Fruit fly (Drosophila melanogaster) whole organism, prepupa: Measurements from ENCODE around the gene AdoR.

Source experiments
- Blimp-1 ChIP-seq: fragments of 200-800 bp; sonication (Bioruptor generic); optimal IDR thresholded peaks from 3 replicates; lab custom pipeline; 2017; ENCODE audit warnings: missing biosample characterization, missing genetic modification characterization, mild to moderate bottlenecking, moderate library complexity, missing genetic modification reagents
- CG10631 ChIP-seq: fragments of 200-800 bp; sonication (Bioruptor generic); optimal IDR thresholded peaks from 2 replicates; lab custom pipeline; 2016; ENCODE audit warnings: missing biosample characterization, missing genetic modification characterization
- CG10669 ChIP-seq: fragments of 200-800 bp; sonication (Bioruptor generic); optimal IDR thresholded peaks from 3 replicates; lab custom pipeline; 2018; ENCODE audit warnings: missing biosample characterization, mild to moderate bottlenecking, missing genetic modification characterization, moderate library complexity
- CG11294 ChIP-seq: fragments of 200-800 bp; sonication (Bioruptor generic); IDR thresholded peaks from 2 replicates; pipeline ENCODE4 v1.3.6; 2022; ENCODE audit warnings: missing biosample characterization, missing genetic modification characterization
- CG1621 ChIP-seq: fragments of 200-800 bp; sonication (Bioruptor generic); optimal IDR thresholded peaks from 3 replicates; lab custom pipeline; 2018; ENCODE audit warnings: missing biosample characterization, mild to moderate bottlenecking, missing genetic modification characterization
- CG16779 ChIP-seq: fragments of 200-800 bp; sonication (Bioruptor generic); optimal IDR thresholded peaks from 3 replicates; lab custom pipeline; 2017; ENCODE audit warnings: missing biosample characterization, mild to moderate bottlenecking, missing genetic modification characterization
- CG31627 ChIP-seq: fragments of 200-800 bp; sonication (Bioruptor generic); optimal IDR thresholded peaks from 3 replicates; lab custom pipeline; 2016; ENCODE audit warnings: missing biosample characterization, missing genetic modification characterization
- CG34406 ChIP-seq: fragments of 200-800 bp; sonication (Bioruptor generic); optimal IDR thresholded peaks from 3 replicates; lab custom pipeline; 2016; ENCODE audit warnings: missing biosample characterization, missing genetic modification characterization
- CG3919 ChIP-seq: fragments of 200-800 bp; sonication (Bioruptor generic); optimal IDR thresholded peaks from 3 replicates; lab custom pipeline; 2016; ENCODE audit warnings: missing biosample characterization, missing genetic modification characterization
- CG4318 ChIP-seq: fragments of 200-800 bp; sonication (Bioruptor generic); optimal IDR thresholded peaks from 3 replicates; lab custom pipeline; 2017; ENCODE audit warnings: missing biosample characterization, mild to moderate bottlenecking, missing genetic modification characterization
- CG6276 ChIP-seq: fragments of 200-800 bp; sonication (Bioruptor generic); optimal IDR thresholded peaks from 2 replicates; lab custom pipeline; 2017; ENCODE audit warnings: missing biosample characterization, mild to moderate bottlenecking, missing genetic modification characterization
- CG6792 ChIP-seq: fragments of 200-800 bp; sonication (Bioruptor generic); optimal IDR thresholded peaks from 3 replicates; lab custom pipeline; 2016; ENCODE audit warnings: missing biosample characterization, missing genetic modification characterization
- CG6854 ChIP-seq: fragments of 200-800 bp; sonication (Bioruptor generic); optimal IDR thresholded peaks from 2 replicates; lab custom pipeline; 2017; ENCODE audit warnings: missing biosample characterization, mild to moderate bottlenecking, missing genetic modification characterization
- CG8119 ChIP-seq: fragments of 200-800 bp; sonication (Bioruptor generic); IDR thresholded peaks from 3 replicates; pipeline ENCODE4 v1.3.6; 2022; ENCODE audit warnings: missing biosample characterization, missing genetic modification characterization
- CG8319 ChIP-seq: fragments of 200-800 bp; sonication (Bioruptor generic); optimal IDR thresholded peaks from 3 replicates; lab custom pipeline; 2016; ENCODE audit warnings: missing biosample characterization, missing genetic modification characterization
- CG9139 ChIP-seq: fragments of 200-800 bp; sonication (Bioruptor generic); optimal IDR thresholded peaks from 3 replicates; lab custom pipeline; 2017; ENCODE audit warnings: missing biosample characterization, mild to moderate bottlenecking, missing genetic modification characterization
- Eip75B ChIP-seq: fragments of 200-800 bp; sonication (Bioruptor generic); optimal IDR thresholded peaks from 3 replicates; lab custom pipeline; 2016; ENCODE audit warnings: missing biosample characterization, missing genetic modification characterization
- Eip78C ChIP-seq: fragments of 200-800 bp; sonication (Bioruptor generic); peaks from one replicate; lab custom pipeline; 2016; ENCODE audit warnings: missing biosample characterization, missing genetic modification characterization
- Eip93F ChIP-seq: fragments of 200-800 bp; sonication (Bioruptor generic); optimal IDR thresholded peaks from 2 replicates; lab custom pipeline; 2016; ENCODE audit warnings: missing biosample characterization, mild to moderate bottlenecking, missing genetic modification characterization
- Gug ChIP-seq: fragments of 200-800 bp; sonication (Bioruptor generic); IDR thresholded peaks from 2 replicates; pipeline ENCODE4 v1.3.6; 2022; ENCODE audit warnings: missing biosample characterization, missing genetic modification characterization
- Hr38 ChIP-seq: sonication (Bioruptor generic); optimal IDR thresholded peaks from 2 replicates; lab custom pipeline; 2016; ENCODE audit warnings: missing biosample characterization, missing genetic modification characterization
- Hr39 ChIP-seq: fragments of 200-800 bp; sonication (Bioruptor generic); optimal IDR thresholded peaks from 2 replicates; lab custom pipeline; 2016; ENCODE audit warnings: missing biosample characterization, missing genetic modification characterization
- Hr4 ChIP-seq: fragments of 200-800 bp; sonication (Bioruptor generic); optimal IDR thresholded peaks from 3 replicates; lab custom pipeline; 2016; ENCODE audit warnings: missing biosample characterization, missing genetic modification characterization
- Lpt ChIP-seq: fragments of 200-800 bp; sonication (Bioruptor generic); optimal IDR thresholded peaks from 3 replicates; lab custom pipeline; 2016; ENCODE audit warnings: missing biosample characterization, missing genetic modification characterization
- Met ChIP-seq: fragments of 200-800 bp; sonication (Bioruptor generic); optimal IDR thresholded peaks from 3 replicates; lab custom pipeline; 2016; ENCODE audit warnings: missing biosample characterization, missing genetic modification characterization
- OdsH ChIP-seq: fragments of 200-800 bp; sonication (Bioruptor generic); optimal IDR thresholded peaks from 3 replicates; lab custom pipeline; 2016; ENCODE audit warnings: missing biosample characterization, missing genetic modification characterization
- Smox ChIP-seq: fragments of 200-800 bp; sonication (Bioruptor generic); optimal IDR thresholded peaks from 3 replicates; lab custom pipeline; 2016; ENCODE audit warnings: missing biosample characterization, missing genetic modification characterization
- Sox14 ChIP-seq: fragments of 200-800 bp; sonication (Bioruptor generic); optimal IDR thresholded peaks from 3 replicates; lab custom pipeline; 2016; ENCODE audit warnings: missing biosample characterization, missing genetic modification characterization
- Sox15 ChIP-seq: fragments of 200-800 bp; sonication (Bioruptor generic); optimal IDR thresholded peaks from 3 replicates; lab custom pipeline; 2016; ENCODE audit warnings: missing biosample characterization, missing genetic modification characterization
- achi ChIP-seq: fragments of 200-800 bp; sonication (Bioruptor generic); optimal IDR thresholded peaks from 3 replicates; lab custom pipeline; 2016; ENCODE audit warnings: missing biosample characterization, missing genetic modification characterization
- acj6 ChIP-seq: fragments of 200-800 bp; sonication (Bioruptor generic); optimal IDR thresholded peaks from 3 replicates; lab custom pipeline; 2016; ENCODE audit warnings: missing biosample characterization, missing genetic modification characterization
- cyc ChIP-seq: fragments of 200-800 bp; sonication (Bioruptor generic); optimal IDR thresholded peaks from 3 replicates; lab custom pipeline; 2016; ENCODE audit warnings: missing biosample characterization, missing genetic modification characterization
- dac ChIP-seq: fragments of 200-800 bp; sonication (Bioruptor generic); optimal IDR thresholded peaks from 2 replicates; lab custom pipeline; 2017; ENCODE audit warnings: missing biosample characterization, mild to moderate bottlenecking, missing genetic modification characterization
- dsx ChIP-seq: fragments of 200-800 bp; optimal IDR thresholded peaks from 3 replicates; lab custom pipeline; 2019; ENCODE audit warnings: missing biosample characterization, mild to moderate bottlenecking, missing genetic modification characterization, moderate library complexity; ENCODE audit not compliant: poor library complexity, severe bottlenecking
- eg ChIP-seq: fragments of 200-800 bp; sonication (Bioruptor generic); IDR thresholded peaks from 3 replicates; pipeline ENCODE4 v1.3.6; 2022; ENCODE audit warnings: missing biosample characterization, missing genetic modification characterization
- esn ChIP-seq: fragments of 200-800 bp; sonication (Bioruptor generic); optimal IDR thresholded peaks from 2 replicates; lab custom pipeline; 2016; ENCODE audit warnings: missing biosample characterization, mild to moderate bottlenecking, missing genetic modification characterization, moderate library complexity
- fd59A ChIP-seq: fragments of 200-800 bp; sonication (Bioruptor generic); optimal IDR thresholded peaks from 2 replicates; lab custom pipeline; 2017; ENCODE audit warnings: missing biosample characterization, mild to moderate bottlenecking, missing genetic modification characterization, missing genetic modification reagents
- fkh ChIP-seq: fragments of 200-800 bp; sonication (Bioruptor generic); optimal IDR thresholded peaks from 3 replicates; lab custom pipeline; 2017; ENCODE audit warnings: missing biosample characterization, mild to moderate bottlenecking, missing genetic modification characterization, moderate library complexity
- spab ChIP-seq: fragments of 200-800 bp; sonication (Bioruptor generic); optimal IDR thresholded peaks from 2 replicates; lab custom pipeline; 2017; ENCODE audit warnings: missing biosample characterization, mild to moderate bottlenecking, missing genetic modification characterization, missing genetic modification reagents
- svp ChIP-seq: fragments of 200-800 bp; sonication (Bioruptor generic); peaks from one replicate; lab custom pipeline; 2016; ENCODE audit warnings: missing biosample characterization, missing genetic modification characterization
- topi ChIP-seq: fragments of 200-800 bp; sonication (Bioruptor generic); optimal IDR thresholded peaks from 3 replicates; lab custom pipeline; 2016; ENCODE audit warnings: missing biosample characterization, missing genetic modification characterization
- vri ChIP-seq: fragments of 200-800 bp; sonication (Bioruptor generic); optimal IDR thresholded peaks from 3 replicates; lab custom pipeline; 2016; ENCODE audit warnings: missing biosample characterization, mild to moderate bottlenecking, missing genetic modification characterization

AdoR gene

DNA sequence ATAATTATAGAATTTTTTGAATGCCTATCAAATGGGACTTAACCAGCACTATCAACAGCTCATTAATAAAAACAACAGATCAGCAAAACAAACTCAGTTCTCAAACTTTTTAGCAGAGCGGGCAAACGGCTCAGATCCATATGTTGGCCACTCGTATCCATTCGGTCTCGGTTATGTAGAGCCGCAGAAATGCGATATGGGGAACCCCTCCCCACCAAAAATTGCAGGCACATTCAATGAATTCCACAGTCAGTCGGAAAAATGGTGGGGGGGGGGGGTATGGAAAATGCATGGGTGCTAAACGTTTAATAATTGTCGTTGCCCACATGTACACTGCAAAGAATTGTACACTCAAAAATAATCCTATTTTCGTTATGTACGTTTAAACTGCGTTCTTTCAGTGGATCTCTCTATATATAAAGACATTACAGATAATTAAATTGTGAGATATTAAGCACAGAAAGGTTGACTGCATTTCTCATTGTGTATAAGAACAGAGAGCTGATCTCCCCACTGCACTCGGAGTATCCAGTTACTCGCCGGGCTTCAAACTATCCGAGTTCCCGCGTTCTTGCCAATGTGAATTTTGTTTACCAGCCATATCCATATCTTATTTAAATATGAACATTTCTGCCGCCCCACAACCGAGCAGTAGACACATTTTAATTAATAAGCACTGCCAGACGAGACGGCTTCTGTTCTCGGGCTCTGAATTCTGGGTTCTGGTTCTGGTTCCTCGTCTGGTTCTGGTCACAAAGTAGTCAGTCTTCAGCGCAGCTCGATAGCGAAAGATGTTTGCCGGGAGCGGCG lies 2.1 kb upstream of the AdoR start, which contains the start of gene CG15529 (continued):
- TF ChIP-seq Lpt (GFP tag; lab: Kevin White, UChicago) (peak; percentile 31), Blimp-1 (GFP tag; lab: Kevin White, UChicago) (no peak), fd59A (GFP tag; lab: Kevin White, UChicago) (peak; percentile 65), Smox (GFP tag; lab: Kevin White, UChicago) (peak; percentile 25), Eip93F (GFP tag; lab: Kevin White, UChicago) (no peak), Hr39 (GFP tag; lab: Kevin White, UChicago) (peak; percentile 27), dac (GFP tag; lab: Kevin White, UChicago) (peak; percentile 7), CG10669 (peak; percentile 72), fkh (GFP tag; lab: Kevin White, UChicago) (no peak)
- TF ChIP-seq, all 60 proteins: peak for 48

DNA sequence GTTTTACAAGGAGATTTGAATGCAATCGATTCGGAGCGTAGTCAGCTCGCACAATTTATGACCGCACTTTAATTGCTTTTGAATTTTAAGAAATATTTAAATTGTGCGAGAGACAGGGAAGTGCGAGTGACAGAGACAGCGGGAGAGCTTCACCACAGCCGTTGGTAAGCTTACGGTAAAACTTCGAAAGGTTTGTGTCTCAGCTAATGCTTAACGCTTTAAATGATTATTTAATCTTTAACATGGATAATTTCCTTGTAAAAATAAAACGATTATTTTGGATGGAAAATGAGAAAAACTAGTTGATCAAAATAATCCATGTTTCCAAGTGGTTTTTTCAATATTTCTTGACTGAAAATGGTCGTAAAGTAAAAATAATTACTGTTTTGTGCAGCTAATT lies 1.2 kb upstream of the AdoR start:
- TF ChIP-seq achi (GFP tag; lab: Kevin White, UChicago) (no peak), CG10631 (GFP tag; lab: Kevin White, UChicago) (no peak), fkh (GFP tag; lab: Kevin White, UChicago) (no peak), Hr38 (GFP tag; lab: Kevin White, UChicago) (no peak), Gug (no peak), Sox15 (no peak), dsx (GFP tag; lab: Kevin White, UChicago) (no peak), Eip75B (no peak), Blimp-1 (GFP tag; lab: Kevin White, UChicago) (no peak), eg (GFP tag; lab: Robert Waterston, UW) (no peak), Met (GFP tag; lab: Kevin White, UChicago) (no peak), spab (GFP tag; lab: Kevin White, UChicago) (no peak), Hr39 (GFP tag; lab: Kevin White, UChicago) (no peak), Smox (GFP tag; lab: Kevin White, UChicago) (no peak), topi (GFP tag; lab: Kevin White, UChicago) (no peak), CG31627 (GFP tag; lab: Kevin White, UChicago) (no peak), CG34406 (GFP tag; lab: Kevin White, UChicago) (no peak), CG6792 (no peak), Hr4 (no peak)
- TF ChIP-seq, all 60 proteins: peak for 0

dm6 chr3R:30134063-30135047 lies 15.1 kb downstream of the AdoR start, which contains the start of gene Tpi:
Gene Tpi, minus strand, starts transcription at chr3R:30134599.
- TF ChIP-seq CG4318 (GFP tag; lab: Kevin White, UChicago) (no peak), CG3919 (GFP tag; lab: Kevin White, UChicago) (no peak), CG8319 (peak; percentile 19), CG10631 (GFP tag; lab: Kevin White, UChicago) (peak; percentile 62), OdsH (peak; percentile 73), fkh (GFP tag; lab: Kevin White, UChicago) (no peak), CG6276 (GFP tag; lab: Kevin White, UChicago) (no peak), CG8119 (GFP tag; lab: Robert Waterston, UW) (peak; percentile 63), CG31627 (GFP tag; lab: Kevin White, UChicago) (peak; percentile 59), CG34406 (GFP tag; lab: Kevin White, UChicago) (peak; percentile 55), CG6792 (peak; percentile 50), svp (peak; percentile 93), CG1621 (tag; lab: Kevin White, UChicago) (peak; percentile 72), spab (GFP tag; lab: Kevin White, UChicago) (no peak), Sox14 (GFP tag; lab: Kevin White, UChicago) (peak; percentile 69), cyc (GFP tag; lab: Kevin White, UChicago) (no peak), CG16779 (peak; percentile 1), CG9139 (no peak), CG11294 (GFP tag; lab: Robert Waterston, UW) (no peak), vri (GFP tag; lab: Kevin White, UChicago) (peak; percentile 53), esn (GFP tag; lab: Kevin White, UChicago) (peak; percentile 70), CG6854 (GFP tag; lab: Kevin White, UChicago) (no peak), Lpt (GFP tag; lab: Kevin White, UChicago) (no peak), acj6 (GFP tag; lab: Kevin White, UChicago) (peak; percentile 69), Hr39 (GFP tag; lab: Kevin White, UChicago) (peak; percentile 69), fd59A (GFP tag; lab: Kevin White, UChicago) (no peak), Eip78C (GFP tag; lab: Kevin White, UChicago) (peak; percentile 38), dac (GFP tag; lab: Kevin White, UChicago) (no peak), Blimp-1 (GFP tag; lab: Kevin White, UChicago) (no peak), achi (GFP tag; lab: Kevin White, UChicago) (no peak)
